Worm (Caenorhabditis elegans) whole organism, midembryonic: ENCODE measurements around the gene ent-2.

Experiments
- T22C8.4 ChIP-seq: fragments of 200-800 bp; sonication (Bioruptor generic); IDR thresholded peaks from 2 replicates; pipeline ENCODE4 v1.3.6; 2022; ENCODE audit warnings: missing genetic modification characterization, missing compliant biosample characterization
- cog-1 ChIP-seq: sonication (generic microtip); optimal IDR thresholded peaks from 2 replicates; lab custom pipeline; 2016; ENCODE audit warnings: missing genetic modification characterization, missing compliant biosample characterization
- flt-1 ChIP-seq: fragments of 200-800 bp; sonication (Bioruptor generic); IDR thresholded peaks from 2 replicates; pipeline ENCODE4 v1.3.6; 2022; ENCODE audit warnings: missing genetic modification characterization, missing compliant biosample characterization
- klf-2 ChIP-seq: fragments of 200-800 bp; sonication (Bioruptor generic); conservative IDR thresholded peaks from 2 replicates; pipeline ENCODE4 v1.3.6; 2022; ENCODE audit warnings: missing genetic modification reagents, missing genetic modification characterization, missing compliant biosample characterization
- med-1 ChIP-seq: sonication (generic microtip); optimal IDR thresholded peaks from 2 replicates; lab custom pipeline; 2017; ENCODE audit warnings: missing genetic modification characterization, mild to moderate bottlenecking, missing compliant biosample characterization, antibody characterized with exemption, missing genetic modification reagents; ENCODE audit not compliant: insufficient read depth
- ref-1 ChIP-seq: fragments of 200-800 bp; sonication (Bioruptor generic); conservative IDR thresholded peaks from 2 replicates; pipeline ENCODE4 v1.3.6; 2022; ENCODE audit warnings: missing genetic modification reagents, missing genetic modification characterization, missing compliant biosample characterization
- tab-1 ChIP-seq: fragments of 200-800 bp; sonication (Bioruptor generic); IDR thresholded peaks from 2 replicates; pipeline ENCODE4 v1.3.6; 2022; ENCODE audit warnings: missing genetic modification characterization, missing compliant biosample characterization
- ztf-23 ChIP-seq: fragments of 200-800 bp; sonication (Bioruptor generic); IDR thresholded peaks from 2 replicates; pipeline ENCODE4 v1.3.6; 2022; ENCODE audit warnings: missing genetic modification reagents, missing genetic modification characterization, missing compliant biosample characterization
- ztf-29 ChIP-seq: fragments of 200-800 bp; sonication (Bioruptor generic); IDR thresholded peaks from 2 replicates; pipeline ENCODE4 v1.3.6; 2022; ENCODE audit warnings: missing genetic modification reagents, missing genetic modification characterization, missing compliant biosample characterization

Gene ent-2

DNA sequence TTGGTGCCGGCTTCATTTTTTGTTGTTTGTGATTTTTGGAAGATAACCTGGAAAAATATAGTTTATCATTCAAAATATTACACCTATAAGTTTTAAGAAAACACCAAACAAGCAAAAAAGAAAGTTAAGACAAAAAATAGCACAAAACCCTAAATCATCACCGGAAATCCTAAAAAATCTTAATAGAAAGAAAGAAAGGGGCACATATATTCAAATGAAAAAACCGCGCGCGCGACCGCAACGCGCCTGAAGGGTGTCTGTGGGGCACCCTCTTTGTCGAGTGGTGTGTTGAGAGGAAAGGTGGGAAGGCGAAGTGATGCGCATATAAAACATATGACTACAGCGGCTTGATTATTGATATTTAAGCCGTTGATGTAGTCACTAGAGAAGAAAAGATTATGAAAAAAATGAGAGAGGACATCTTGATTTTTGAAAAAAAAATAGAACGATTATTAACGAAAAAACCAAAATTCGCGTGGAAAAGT lies 12.9 kb downstream of the ent-2 start, which contains the start of gene K09E9.3:
K09E9.3 (minus strand) TSS at position 51 of the 485 bp plus-strand sequence.
- no peak for TF ChIP-seq ztf-29
- no peak for TF ChIP-seq med-1 (GFP tag; lab: Kevin White, UChicago)
- no peak for TF ChIP-seq klf-2 (GFP tag; lab: Robert Waterston, UW)
- TF ChIP-seq flt-1 (GFP tag; lab: Robert Waterston, UW): peak; percentile 34; the same call in 1 of the 2 replicates
- no peak for TF ChIP-seq ref-1 (GFP tag; lab: Robert Waterston, UW)
- TF ChIP-seq ztf-23: 0 out of 2 replicates have a peak, but pooled peaks have one; percentile 23
- TF ChIP-seq cog-1 (tag; lab: Kevin White, UChicago): no peak
- TF ChIP-seq T22C8.4 (GFP tag; lab: Robert Waterston, UW): no peak

ce11 chrX:15616443-15616842 lies 15.6 kb downstream of the ent-2 start, which contains the start of gene ergi-3:
Gene ergi-3, minus strand, starts transcription at chrX:15616753.
- TF ChIP-seq flt-1 (GFP tag; lab: Robert Waterston, UW): no peak
- TF ChIP-seq cog-1 (tag; lab: Kevin White, UChicago): peak; percentile 53

ce11 chrX:15617168-15617567 lies 16.3 kb downstream of the ent-2 start:
- TF ChIP-seq klf-2 (GFP tag; lab: Robert Waterston, UW): no peak
- no peak for TF ChIP-seq cog-1 (tag; lab: Kevin White, UChicago)
- TF ChIP-seq tab-1 (GFP tag; lab: Robert Waterston, UW): no peak
- no peak for TF ChIP-seq ztf-23
- TF ChIP-seq flt-1 (GFP tag; lab: Robert Waterston, UW): no peak
- no peak for TF ChIP-seq T22C8.4 (GFP tag; lab: Robert Waterston, UW)
- TF ChIP-seq ztf-29: no peak
- TF ChIP-seq med-1 (GFP tag; lab: Kevin White, UChicago): no peak
- no peak for TF ChIP-seq ref-1 (GFP tag; lab: Robert Waterston, UW)

- TF ChIP-seq klf-2 (GFP tag; lab: Robert Waterston, UW): no peak
- peak; percentile 75 for TF ChIP-seq flt-1 (GFP tag; lab: Robert Waterston, UW)
- 0 out of 2 replicates have a peak, but pooled peaks have one; percentile 30 for TF ChIP-seq ref-1 (GFP tag; lab: Robert Waterston, UW)
- peak; percentile 46; the same call in 1 of the 2 replicates for TF ChIP-seq tab-1 (GFP tag; lab: Robert Waterston, UW)
These were observed 18.4 kb downstream of the ent-2 start for ce11 chrX:15619273-15619672.

DNA sequence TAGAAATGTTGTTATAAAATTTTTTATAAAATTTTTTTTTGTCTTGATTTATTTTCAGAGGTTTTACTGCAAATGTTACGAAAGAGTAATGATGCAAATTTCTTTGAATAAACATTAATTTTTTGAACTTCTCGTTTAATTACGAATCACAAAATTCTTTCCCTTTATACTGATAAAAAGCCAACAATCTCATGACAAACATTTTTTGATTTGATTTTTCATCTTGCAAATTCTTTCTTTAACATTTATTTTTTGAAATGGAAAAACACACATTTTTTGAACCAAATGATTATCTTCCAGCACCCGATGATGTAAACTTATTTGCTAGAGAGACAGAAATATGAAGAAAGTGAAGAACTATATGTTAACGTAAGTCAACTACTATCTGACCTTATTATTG lies 19.3 kb downstream of the ent-2 start, which contains the start of gene K09E9.1:
K09E9.1 (plus strand) TSS at position 301 of the 400 bp plus-strand sequence.
- no peak for TF ChIP-seq ztf-29
- no peak for TF ChIP-seq T22C8.4 (GFP tag; lab: Robert Waterston, UW)
- no peak for TF ChIP-seq tab-1 (GFP tag; lab: Robert Waterston, UW)
- TF ChIP-seq med-1 (GFP tag; lab: Kevin White, UChicago): no peak
- no peak for TF ChIP-seq klf-2 (GFP tag; lab: Robert Waterston, UW)
- no peak for TF ChIP-seq cog-1 (tag; lab: Kevin White, UChicago)
- TF ChIP-seq ref-1 (GFP tag; lab: Robert Waterston, UW): no peak
- no peak for TF ChIP-seq ztf-23
- no peak for TF ChIP-seq flt-1 (GFP tag; lab: Robert Waterston, UW)

DNA sequence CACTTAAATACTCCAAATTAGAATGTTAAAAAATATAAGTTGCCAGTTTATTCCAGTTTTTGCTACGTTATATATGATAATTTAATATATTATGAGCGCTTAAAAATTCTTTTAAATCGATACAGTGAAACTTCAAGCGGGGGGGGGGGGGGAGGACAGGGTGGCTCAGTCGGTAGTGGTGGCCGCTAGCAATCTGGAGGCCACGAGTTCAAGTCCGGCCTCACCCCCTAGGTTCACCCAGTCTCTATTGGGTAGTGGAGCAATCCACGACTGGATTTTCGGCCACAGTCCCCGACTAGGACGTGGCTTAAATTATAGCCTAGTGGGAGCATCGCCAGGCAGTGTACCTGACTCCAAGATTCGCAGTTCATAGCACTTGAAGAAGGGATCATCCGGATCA lies 20.1 kb downstream of the ent-2 start:
- no peak for TF ChIP-seq flt-1 (GFP tag; lab: Robert Waterston, UW)
- no peak for TF ChIP-seq med-1 (GFP tag; lab: Kevin White, UChicago)
- no peak for TF ChIP-seq ztf-23
- TF ChIP-seq ztf-29: no peak
- no peak for TF ChIP-seq tab-1 (GFP tag; lab: Robert Waterston, UW)
- TF ChIP-seq cog-1 (tag; lab: Kevin White, UChicago): no peak
- TF ChIP-seq klf-2 (GFP tag; lab: Robert Waterston, UW): no peak
- TF ChIP-seq ref-1 (GFP tag; lab: Robert Waterston, UW): no peak
- no peak for TF ChIP-seq T22C8.4 (GFP tag; lab: Robert Waterston, UW)

ce11 chrX:15622041-15622440 lies 21.2 kb downstream of the ent-2 start:
- no peak for TF ChIP-seq T22C8.4 (GFP tag; lab: Robert Waterston, UW)

ce11 chrX:15626119-15626850 lies 25.4 kb downstream of the ent-2 start:
- TF ChIP-seq cog-1 (tag; lab: Kevin White, UChicago) (no peak), ztf-29 (no peak), tab-1 (GFP tag; lab: Robert Waterston, UW) (no peak), klf-2 (GFP tag; lab: Robert Waterston, UW) (no peak), med-1 (GFP tag; lab: Kevin White, UChicago) (no peak), flt-1 (GFP tag; lab: Robert Waterston, UW) (no peak), ref-1 (GFP tag; lab: Robert Waterston, UW) (no peak), ztf-23 (no peak), T22C8.4 (GFP tag; lab: Robert Waterston, UW) (no peak)

ce11 chrX:15627814-15628213 lies 26.9 kb downstream of the ent-2 start:
- no peak for TF ChIP-seq ztf-23
- TF ChIP-seq T22C8.4 (GFP tag; lab: Robert Waterston, UW): no peak
- TF ChIP-seq ref-1 (GFP tag; lab: Robert Waterston, UW): no peak
- no peak for TF ChIP-seq ztf-29
- TF ChIP-seq med-1 (GFP tag; lab: Kevin White, UChicago): no peak
- no peak for TF ChIP-seq tab-1 (GFP tag; lab: Robert Waterston, UW)
- TF ChIP-seq flt-1 (GFP tag; lab: Robert Waterston, UW): no peak
- TF ChIP-seq klf-2 (GFP tag; lab: Robert Waterston, UW): no peak
- TF ChIP-seq cog-1 (tag; lab: Kevin White, UChicago): no peak
